Worm (Caenorhabditis elegans) whole organism, L2 larva: ENCODE results near the gene F46B6.10.

ENCODE experiments used
- F13H6.1 ChIP-seq: sonication (generic microtip); optimal IDR thresholded peaks from 2 replicates; lab custom pipeline; 2016; ENCODE audit warnings: missing genetic modification characterization, missing compliant biosample characterization
- Y55F3AM.14 ChIP-seq: fragments of 200-800 bp; sonication (Bioruptor generic); optimal IDR thresholded peaks from 2 replicates; lab custom pipeline; 2018; ENCODE audit warnings: mild to moderate bottlenecking, missing genetic modification characterization, missing compliant biosample characterization
- ZK546.5 ChIP-seq: sonication (generic microtip); optimal IDR thresholded peaks from 2 replicates; lab custom pipeline; 2017; ENCODE audit warnings: missing biosample characterization, missing genetic modification characterization
- alr-1 ChIP-seq: fragments of 150-350 bp; optimal IDR thresholded peaks from 2 replicates; lab custom pipeline; 2014; ENCODE audit warnings: missing biosample characterization, missing genetic modification characterization
- aly-2 ChIP-seq: fragments of 150-350 bp; optimal IDR thresholded peaks from 2 replicates; lab custom pipeline; 2014; ENCODE audit warnings: missing biosample characterization, missing genetic modification characterization
- ama-1 ChIP-seq: fragments of 150-350 bp; optimal IDR thresholded peaks from 2 replicates; lab custom pipeline; 2018; ENCODE audit warnings: inconsistent platforms
- blmp-1 ChIP-seq: sonication (generic microtip); optimal IDR thresholded peaks from 2 replicates; lab custom pipeline; 2017; ENCODE audit warnings: missing genetic modification characterization, mild to moderate bottlenecking, missing compliant biosample characterization, antibody characterized with exemption, moderate library complexity; ENCODE audit not compliant: insufficient read depth
- crh-2 ChIP-seq: sonication (generic microtip); optimal IDR thresholded peaks from 2 replicates; lab custom pipeline; 2017; ENCODE audit warnings: missing biosample characterization, missing genetic modification characterization
- dmd-4 ChIP-seq: sonication (generic microtip); optimal IDR thresholded peaks from 2 replicates; lab custom pipeline; 2017; ENCODE audit warnings: missing biosample characterization, missing genetic modification characterization
- egl-27 ChIP-seq: sonication (generic microtip); optimal IDR thresholded peaks from 3 replicates; lab custom pipeline; 2017; ENCODE audit warnings: missing biosample characterization, missing genetic modification reagents, missing genetic modification characterization
- fos-1 ChIP-seq: fragments of 150-350 bp; optimal IDR thresholded peaks from 2 replicates; lab custom pipeline; 2014; ENCODE audit warnings: missing biosample characterization, missing genetic modification characterization
- gmeb-1 ChIP-seq: fragments of 150-350 bp; optimal IDR thresholded peaks from 2 replicates; lab custom pipeline; 2014; ENCODE audit warnings: missing biosample characterization, missing genetic modification characterization
- lin-11 ChIP-seq: fragments of 150-350 bp; sonication (generic microtip); optimal IDR thresholded peaks from 2 replicates; lab custom pipeline; 2014; ENCODE audit warnings: missing biosample characterization, missing genetic modification characterization, inconsistent platforms, mixed read lengths
- lin-13 ChIP-seq: fragments of 150-350 bp; optimal IDR thresholded peaks from 2 replicates; lab custom pipeline; 2014; ENCODE audit warnings: missing biosample characterization, missing genetic modification reagents, missing genetic modification characterization
- lin-39 ChIP-seq: fragments of 150-350 bp; optimal IDR thresholded peaks from 2 replicates; lab custom pipeline; 2014; ENCODE audit warnings: missing biosample characterization, missing genetic modification reagents, missing genetic modification characterization
- mab-5 ChIP-seq: fragments of 150-350 bp; optimal IDR thresholded peaks from 2 replicates; lab custom pipeline; 2014; ENCODE audit warnings: missing biosample characterization, missing genetic modification characterization
- mbf-1 ChIP-seq: sonication (generic microtip); optimal IDR thresholded peaks from 2 replicates; lab custom pipeline; 2017; ENCODE audit warnings: missing biosample characterization, missing genetic modification characterization
- mdl-1 ChIP-seq, 2 experiments: fragments of 150-350 bp in 1 of 2; sonication (generic microtip) in 1 of 2; optimal IDR thresholded peaks; 2 replicates each; lab custom pipeline; 2017; ENCODE audit warnings: missing biosample characterization in 2 of 2, missing genetic modification characterization in 2 of 2
- nhr-10 ChIP-seq: sonication (generic microtip); optimal IDR thresholded peaks from 2 replicates; lab custom pipeline; 2017; ENCODE audit warnings: missing biosample characterization, missing genetic modification characterization
- nhr-12 ChIP-seq: fragments of 150-350 bp; optimal IDR thresholded peaks from 2 replicates; lab custom pipeline; 2014; ENCODE audit warnings: missing biosample characterization, missing genetic modification characterization
- nhr-129 ChIP-seq: fragments of 150-350 bp; optimal IDR thresholded peaks from 2 replicates; lab custom pipeline; 2014; ENCODE audit warnings: missing biosample characterization, missing genetic modification characterization
- nhr-21 ChIP-seq: fragments of 150-350 bp; optimal IDR thresholded peaks from 2 replicates; lab custom pipeline; 2014; ENCODE audit warnings: missing biosample characterization, missing genetic modification characterization
- nhr-23 ChIP-seq: fragments of 150-350 bp; optimal IDR thresholded peaks from 2 replicates; lab custom pipeline; 2014; ENCODE audit warnings: missing biosample characterization, missing genetic modification reagents, missing genetic modification characterization
- nhr-237 ChIP-seq: fragments of 150-350 bp; optimal IDR thresholded peaks from 2 replicates; lab custom pipeline; 2014; ENCODE audit warnings: missing biosample characterization, missing genetic modification characterization
- nhr-25 ChIP-seq: fragments of 150-350 bp; sonication (generic microtip); optimal IDR thresholded peaks from 3 replicates; lab custom pipeline; 2014; ENCODE audit warnings: missing biosample characterization, missing genetic modification characterization
- nhr-6 ChIP-seq: fragments of 150-350 bp; optimal IDR thresholded peaks from 2 replicates; lab custom pipeline; 2014; ENCODE audit warnings: missing biosample characterization, missing genetic modification characterization
- peb-1 ChIP-seq: fragments of 150-350 bp; optimal IDR thresholded peaks from 2 replicates; lab custom pipeline; 2014; ENCODE audit warnings: missing biosample characterization, missing genetic modification characterization
- sem-4 ChIP-seq: fragments of 150-350 bp; optimal IDR thresholded peaks from 2 replicates; lab custom pipeline; 2014; ENCODE audit warnings: missing biosample characterization, missing genetic modification reagents, missing genetic modification characterization
- skn-1 ChIP-seq: sonication (generic microtip); optimal IDR thresholded peaks from 2 replicates; lab custom pipeline; 2017; ENCODE audit warnings: missing biosample characterization, missing genetic modification characterization
- snpc-4 ChIP-seq: fragments of 150-350 bp; optimal IDR thresholded peaks from 2 replicates; lab custom pipeline; 2014; ENCODE audit warnings: missing biosample characterization, missing genetic modification characterization
- unc-39 ChIP-seq: fragments of 150-350 bp; optimal IDR thresholded peaks from 2 replicates; lab custom pipeline; 2014; ENCODE audit warnings: missing biosample characterization, missing genetic modification characterization
- unc-55 ChIP-seq: fragments of 150-350 bp; sonication (generic microtip); optimal IDR thresholded peaks from 3 replicates; lab custom pipeline; 2014; ENCODE audit warnings: missing biosample characterization, missing genetic modification reagents, missing genetic modification characterization
- unc-62 ChIP-seq: fragments of 150-350 bp; optimal IDR thresholded peaks from 2 replicates; lab custom pipeline; 2014; ENCODE audit warnings: missing biosample characterization, missing genetic modification reagents, missing genetic modification characterization
- ztf-1 ChIP-seq: fragments of 200-800 bp; sonication (Bioruptor generic); conservative IDR thresholded peaks from 2 replicates; pipeline ENCODE4 v1.3.6; 2022; ENCODE audit warnings: missing genetic modification characterization, missing compliant biosample characterization
- ztf-11 ChIP-seq: sonication (generic microtip); optimal IDR thresholded peaks from 2 replicates; lab custom pipeline; 2017; ENCODE audit warnings: missing biosample characterization, missing genetic modification characterization
- ztf-4 ChIP-seq: fragments of 150-350 bp; optimal IDR thresholded peaks from 2 replicates; lab custom pipeline; 2014; ENCODE audit warnings: missing biosample characterization, missing genetic modification characterization

Gene F46B6.10

DNA sequence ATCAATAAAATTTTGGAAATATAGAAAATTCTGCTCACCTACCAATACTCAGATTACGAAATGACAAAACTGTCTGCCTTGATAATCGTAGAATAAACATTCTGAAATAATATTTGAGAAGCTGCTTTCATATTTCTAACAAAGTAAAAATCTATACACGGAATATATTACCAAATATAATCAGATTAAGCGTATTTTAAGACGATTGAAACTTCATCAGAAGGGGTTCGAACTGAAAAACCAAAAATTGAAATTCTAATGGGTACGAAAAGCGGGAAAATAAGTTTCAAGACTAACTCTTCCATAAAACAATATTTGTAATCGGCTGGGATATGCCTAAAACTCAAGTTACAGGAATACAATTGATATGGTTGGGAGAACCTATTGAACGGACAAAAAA is 22.4 kb downstream of the F46B6.10 start, which contains the start of gene F46B6.4:
TSS of gene F46B6.4 (minus strand) at position 101 of the 400 bp plus-strand sequence.
- no peak for TF ChIP-seq peb-1 (tag; lab: Kevin White, UChicago)
- no peak for TF ChIP-seq aly-2
- no peak for TF ChIP-seq fos-1
- TF ChIP-seq ama-1 (lab: Kevin White, UChicago) = no peak
- no peak for TF ChIP-seq gmeb-1 (tag; lab: Kevin White, UChicago)

DNA sequence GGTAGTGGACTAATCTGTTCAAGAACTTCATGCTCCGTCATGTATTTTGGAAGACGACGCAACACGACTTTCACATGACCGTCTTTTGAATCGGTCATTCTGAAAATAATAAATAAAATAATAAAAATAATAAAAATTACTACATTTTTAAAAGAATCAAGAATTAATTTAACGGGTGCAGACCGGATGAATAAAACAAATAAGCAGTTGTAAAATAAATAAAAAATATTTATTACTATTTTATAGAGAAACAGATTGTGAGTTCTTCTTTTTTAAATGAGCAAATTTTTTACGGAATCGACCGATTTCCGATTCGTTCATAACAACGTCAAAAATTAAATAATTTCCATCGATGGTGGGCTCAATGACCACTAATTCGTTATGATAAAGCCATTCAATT is 24.2 kb downstream of the F46B6.10 start, which contains the start of gene smg-4:
TSS of gene smg-4 (minus strand) at position 101 of the 400 bp plus-strand sequence.
- TF ChIP-seq sem-4 (no peak), ztf-1 (GFP tag; lab: Robert Waterston, UW) (no peak), mdl-1 (tag; optimal IDR thresholded peaks at IDR 0.05; lab: Kevin White, UChicago) (no peak), dmd-4 (tag; lab: Kevin White, UChicago) (no peak), Y55F3AM.14 (GFP tag; lab: Kevin White, UChicago) (no peak), crh-2 (no peak), fos-1 (no peak), nhr-129 (tag; lab: Kevin White, UChicago) (no peak), nhr-23 (tag; lab: Kevin White, UChicago) (no peak), egl-27 (no peak)
- TF ChIP-seq, all 48 proteins: peak for 0

DNA sequence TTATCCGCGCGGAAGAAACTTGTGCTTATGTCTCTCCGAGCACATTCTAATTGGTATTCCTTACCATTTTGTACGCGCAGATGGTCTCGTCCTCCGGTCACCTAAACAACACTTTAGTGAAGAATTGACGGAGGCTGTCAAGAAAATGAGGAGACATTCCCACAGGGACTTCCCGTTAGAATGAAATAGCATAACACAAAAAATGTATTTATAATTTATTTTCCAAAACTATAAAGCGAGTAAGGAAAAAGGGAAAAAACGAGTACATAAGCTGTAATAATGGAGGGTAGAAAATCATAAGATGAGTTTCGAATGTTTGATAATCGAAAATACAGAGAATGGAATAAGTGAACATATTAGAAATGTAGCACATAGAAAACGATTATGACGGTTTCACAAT is 26.1 kb downstream of the F46B6.10 start, which contains the start of gene F46B6.12:
TSS of gene F46B6.12 (minus strand) at position 101 of the 400 bp plus-strand sequence.
- TF ChIP-seq mab-5 (tag; lab: Kevin White, UChicago) (no peak), nhr-6 (no peak), nhr-129 (tag; lab: Kevin White, UChicago) (no peak), unc-39 (tag; lab: Kevin White, UChicago) (no peak), lin-13 (GFP tag; lab: Kevin White, UChicago) (no peak), alr-1 (tag; lab: Kevin White, UChicago) (no peak), nhr-25 (tag; lab: Kevin White, UChicago) (no peak), nhr-10 (tag; lab: Kevin White, UChicago) (no peak)
- TF ChIP-seq, all 48 proteins: peak for 0

DNA sequence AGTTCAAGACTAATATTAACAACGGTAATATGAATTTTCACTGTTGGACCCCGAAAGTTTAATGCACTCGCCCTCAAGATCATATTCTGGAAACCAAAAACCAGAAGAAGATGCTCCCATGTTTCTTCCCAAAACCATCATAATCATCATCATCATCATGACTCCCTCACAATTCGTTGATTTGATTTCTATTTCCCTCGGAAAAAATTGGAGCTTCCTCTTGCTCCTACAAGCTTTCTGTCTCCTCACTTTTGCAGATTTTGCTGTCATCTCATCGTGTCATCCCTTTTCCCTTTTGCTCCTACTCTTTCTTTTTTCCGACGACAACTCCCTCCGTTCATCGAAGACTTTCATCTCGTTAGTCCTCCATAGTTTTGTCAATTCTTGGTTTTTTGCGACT is 29.9 kb downstream of the F46B6.10 start, which contains the start of gene F46B6.2:
TSS of gene F46B6.2 (plus strand) at position 316 of the 400 bp plus-strand sequence.
- TF ChIP-seq dmd-4 (tag; lab: Kevin White, UChicago) = no peak
- TF ChIP-seq blmp-1 = no peak
- TF ChIP-seq unc-62 (GFP tag; lab: Kevin White, UChicago) = no peak
- no peak for TF ChIP-seq ztf-11
- TF ChIP-seq snpc-4 (tag; lab: Kevin White, UChicago) = no peak
- no peak for TF ChIP-seq mab-5 (tag; lab: Kevin White, UChicago)
- TF ChIP-seq unc-55 (GFP tag; lab: Kevin White, UChicago) = no peak
- no peak for TF ChIP-seq nhr-6
- TF ChIP-seq nhr-10 (tag; lab: Kevin White, UChicago) = no peak
- no peak for TF ChIP-seq lin-11 (tag; lab: Kevin White, UChicago)
- TF ChIP-seq mdl-1 (tag; optimal IDR thresholded peaks at IDR 0.05; lab: Kevin White, UChicago) = no peak
- no peak for TF ChIP-seq skn-1 (tag; lab: Kevin White, UChicago)
- TF ChIP-seq F13H6.1 (tag; lab: Kevin White, UChicago) = no peak
- no peak for TF ChIP-seq peb-1 (tag; lab: Kevin White, UChicago)
- no peak for TF ChIP-seq alr-1 (tag; lab: Kevin White, UChicago)
- TF ChIP-seq ZK546.5 (tag; lab: Kevin White, UChicago) = no peak

ce11 chrV:9771311-9771710 is 30.6 kb downstream of the F46B6.10 start:
- TF ChIP-seq mdl-1 (tag; optimal IDR thresholded peaks at IDR 0.05; lab: Kevin White, UChicago) (no peak), ztf-4 (tag; lab: Kevin White, UChicago) (no peak), mbf-1 (tag; lab: Kevin White, UChicago) (no peak), gmeb-1 (tag; lab: Kevin White, UChicago) (no peak), dmd-4 (tag; lab: Kevin White, UChicago) (no peak), ztf-1 (GFP tag; lab: Robert Waterston, UW) (no peak), skn-1 (tag; lab: Kevin White, UChicago) (no peak), nhr-6 (no peak), fos-1 (no peak), nhr-237 (tag; lab: Kevin White, UChicago) (no peak), nhr-25 (tag; lab: Kevin White, UChicago) (no peak), lin-39 (no peak), nhr-21 (no peak), aly-2 (no peak), nhr-23 (tag; lab: Kevin White, UChicago) (no peak), ama-1 (lab: Kevin White, UChicago) (no peak), nhr-12 (no peak), mab-5 (tag; lab: Kevin White, UChicago) (no peak), ZK546.5 (tag; lab: Kevin White, UChicago) (no peak)
